Fruit fly (Drosophila melanogaster): ENCODE data around the gene CG43052.

dm6 chr2L:14367274-14367669 is 15.4 kb downstream of the CG43052 start:
- TF ChIP-seq Blimp-1 (GFP tag; optimal IDR thresholded peaks at IDR 0.05) (peak; percentile 45), cyc (GFP tag; optimal IDR thresholded peaks at IDR 0.05) (peak; percentile 64), CG8119 (GFP tag; IDR thresholded peaks at IDR 0.05) (no peak; the same call in 2 of the 3 replicates), CG34406 (GFP tag; optimal IDR thresholded peaks at IDR 0.05) (no peak), CG3032 (tag; optimal IDR thresholded peaks at IDR 0.05) (peak; percentile 71), salr (GFP tag; optimal IDR thresholded peaks at IDR 0.05) (peak in 1 of 2 experiments; percentile 77), CG6792 (GFP tag; optimal IDR thresholded peaks at IDR 0.05) (peak; percentile 47), pdm3 (GFP tag; optimal IDR thresholded peaks at IDR 0.05) (no peak), dac (GFP tag; optimal IDR thresholded peaks at IDR 0.05) (no peak), Eip93F (GFP tag; optimal IDR thresholded peaks at IDR 0.05) (no peak), eg (GFP tag; IDR thresholded peaks at IDR 0.05) (peak; percentile 75), CG10669 (GFP tag; optimal IDR thresholded peaks at IDR 0.05) (peak; percentile 63), Sox14 (GFP tag; optimal IDR thresholded peaks at IDR 0.05) (no peak), CG11294 (GFP tag; IDR thresholded peaks at IDR 0.05) (peak; percentile 63)
